Worm (Caenorhabditis elegans): ENCODE results near the gene nduv-2.

- no peak for TF ChIP-seq ama-1 (optimal IDR thresholded peaks at IDR 0.05)
- no peak for TF ChIP-seq mec-3 (tag; optimal IDR thresholded peaks at IDR 0.05; ENCODE audit: borderline replicate concordance)
- no peak for TF ChIP-seq pag-3 (tag; optimal IDR thresholded peaks at IDR 0.05; ENCODE audit: borderline replicate concordance)
- TF ChIP-seq elt-2 (tag; optimal IDR thresholded peaks at IDR 0.05): no peak
- no peak for TF ChIP-seq dve-1 (tag; optimal IDR thresholded peaks at IDR 0.05)
- no peak for TF ChIP-seq dmd-4 (tag; optimal IDR thresholded peaks at IDR 0.05; ENCODE audit: borderline replicate concordance)
- no peak for TF ChIP-seq fkh-10 (GFP tag; optimal IDR thresholded peaks at IDR 0.05)
- TF ChIP-seq T23F11.4 (GFP tag; optimal IDR thresholded peaks at IDR 0.05): no peak
- no peak for TF ChIP-seq pax-1 (tag; optimal IDR thresholded peaks at IDR 0.05)
Observed at ce11 chrV:13587902-13588301, 37.5 kb downstream of the nduv-2 start, which contains the start of gene F53F4.17.
